Worm (Caenorhabditis elegans) whole organism, young adult: ENCODE data around the gene clec-78.

Experiments used
- T26A5.8 ChIP-seq: sonication (generic microtip); optimal IDR thresholded peaks from 2 replicates; lab custom pipeline; 2016; ENCODE audit warnings: missing genetic modification characterization, missing compliant biosample characterization
- Y79H2A.3 ChIP-seq: fragments of 200-800 bp; sonication (Bioruptor generic); conservative IDR thresholded peaks from 2 replicates; pipeline ENCODE4 v1.3.6; 2022; ENCODE audit warnings: missing genetic modification reagents, missing genetic modification characterization, missing compliant biosample characterization
- dpff-1 ChIP-seq: sonication (generic microtip); optimal IDR thresholded peaks from 2 replicates; lab custom pipeline; 2017; ENCODE audit warnings: mild to moderate bottlenecking, missing genetic modification characterization, missing compliant biosample characterization
- lin-35 ChIP-seq, 3 experiments: fragments of 150-350 bp in 2 of 3; sonication (generic microtip) in 1 of 3; optimal IDR thresholded peaks; 2 replicates each; lab custom pipeline; 2014 to 2018; ENCODE audit warnings: missing biosample characterization in 3 of 3, missing genetic modification characterization in 3 of 3, missing genetic modification reagents in 3 of 3
- lsy-27 ChIP-seq: sonication (generic microtip); optimal IDR thresholded peaks from 2 replicates; lab custom pipeline; 2017; ENCODE audit warnings: missing genetic modification characterization, mild to moderate bottlenecking, missing compliant biosample characterization, antibody characterized with exemption, missing genotype, borderline replicate concordance; ENCODE audit not compliant: insufficient read depth
- nfya-2 ChIP-seq: fragments of 200-800 bp; sonication (Bioruptor generic); IDR thresholded peaks from 2 replicates; pipeline ENCODE4 v1.3.6; 2022; ENCODE audit warnings: missing genetic modification reagents, missing genetic modification characterization, missing compliant biosample characterization
- nhr-179 ChIP-seq: sonication (generic microtip); optimal IDR thresholded peaks from 2 replicates; lab custom pipeline; 2016; ENCODE audit warnings: mild to moderate bottlenecking, missing genetic modification characterization, missing compliant biosample characterization
- sptf-2 ChIP-seq: fragments of 200-800 bp; sonication (Bioruptor generic); optimal IDR thresholded peaks from 2 replicates; lab custom pipeline; 2018; ENCODE audit warnings: mild to moderate bottlenecking, missing genetic modification characterization, missing compliant biosample characterization

DNA sequence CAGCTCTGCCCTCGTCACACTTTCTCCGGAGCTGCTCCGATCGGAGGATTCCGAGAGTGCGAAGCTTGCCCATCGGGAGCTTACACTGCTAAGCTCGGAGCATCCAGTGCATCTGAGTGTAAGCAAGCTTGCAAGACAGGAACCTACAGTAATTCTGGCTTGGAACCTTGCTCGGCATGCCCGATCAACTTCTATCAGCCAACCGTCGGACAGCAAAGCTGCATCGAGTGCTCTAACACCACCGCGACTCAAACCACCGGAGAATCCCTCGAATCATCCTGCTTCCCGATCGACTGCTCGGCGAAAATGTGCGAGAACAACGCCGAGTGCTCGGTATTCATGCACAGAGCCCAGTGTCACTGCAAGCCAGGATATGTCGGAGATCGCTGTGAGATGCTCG is 15.3 kb downstream of the clec-78 start:
- TF ChIP-seq Y79H2A.3 (GFP tag; lab: Robert Waterston, UW) (no peak), nhr-179 (tag; lab: Kevin White, UChicago) (no peak), lin-35 (GFP tag; optimal IDR thresholded peaks at IDR 0.05; lab: Kevin White, UChicago) (no peak), sptf-2 (GFP tag; lab: Kevin White, UChicago) (no peak), lsy-27 (tag; lab: Kevin White, UChicago) (no peak), dpff-1 (tag; lab: Kevin White, UChicago) (no peak), nfya-2 (GFP tag; lab: Robert Waterston, UW) (no peak), T26A5.8 (tag; lab: Kevin White, UChicago) (no peak)
